Fruit fly (Drosophila melanogaster) S2 (cell line): Measurements from ENCODE around the gene RpS12.

Experiments
- CG8478 ChIP-seq: fragments of >200 bp; optimal IDR thresholded peaks from 2 replicates; lab custom pipeline; 2018
- CTCF ChIP-seq, 2 experiments: fragments of >200 bp; optimal IDR thresholded peaks; 2 replicates each; lab custom pipeline; 2018

dm6 chr3L:13028740-13029139 is 5.6 kb downstream of the RpS12 start, which contains the start of gene CG17672:
- TF ChIP-seq CG8478 (lab: Kevin White, UChicago) (no peak), CTCF (optimal IDR thresholded peaks at IDR 0.05; lab: Kevin White, UChicago) (no peak)
